Fruit fly (Drosophila melanogaster): ENCODE results near the gene Tmf.
A peak's percentile ranks its signal among the peaks of the same experiment; 100 is the strongest.

Gene Tmf

DNA sequence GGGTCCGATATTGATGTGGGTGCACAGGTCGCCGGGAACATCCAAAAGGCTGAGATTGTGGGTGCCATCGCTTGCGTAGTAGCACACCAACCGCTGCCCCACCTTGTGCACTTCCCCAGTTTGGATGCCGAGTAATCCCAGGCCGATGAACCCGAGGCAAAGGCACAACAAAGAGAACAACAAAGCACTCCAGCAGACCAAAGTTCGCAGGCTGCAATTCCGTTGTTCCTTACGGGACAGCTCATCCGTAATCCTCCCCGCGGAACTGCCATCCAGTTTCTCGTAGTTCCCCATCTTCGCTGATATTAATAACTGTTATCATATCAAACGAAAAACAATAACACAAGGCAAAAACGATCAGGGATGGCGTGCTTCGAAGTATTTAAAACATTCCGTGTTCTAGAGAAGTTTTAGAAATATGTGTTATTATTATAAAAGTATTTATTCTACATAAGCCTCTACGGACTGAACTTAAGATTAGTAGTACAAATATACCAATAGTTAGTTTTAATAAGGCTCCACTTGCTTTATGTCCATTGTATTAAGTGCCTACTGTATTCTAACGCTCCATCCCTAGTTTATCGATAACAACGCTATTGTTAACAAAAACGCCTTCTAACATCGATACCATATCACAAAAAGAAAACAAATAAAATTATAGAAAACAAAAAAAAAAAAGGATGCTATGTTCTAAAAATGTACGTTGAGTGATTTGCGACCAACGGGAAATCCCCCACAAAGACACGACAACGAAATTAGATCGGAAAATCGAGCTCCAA lies 5.2 kb downstream of the Tmf start, which contains the start of the genes Cht11 and CG4558 (continued):
- TF ChIP-seq Abd-B (GFP tag; optimal IDR thresholded peaks at IDR 0.05) (peak; percentile 82), CG7987 (GFP tag; optimal IDR thresholded peaks at IDR 0.05) (no peak), fd64A (GFP tag; optimal IDR thresholded peaks at IDR 0.05) (no peak), CHES-1-like (GFP tag; optimal IDR thresholded peaks at IDR 0.05) (peak; percentile 32), unc-4 (GFP tag; IDR thresholded peaks at IDR 0.05; ENCODE audit: partially characterized antibody) (peak; percentile 57; the same call in 1 of the 2 replicates), inv (GFP tag; IDR thresholded peaks at IDR 0.05; ENCODE audit: partially characterized antibody) (0 out of 2 replicates have a peak, but pooled peaks have one; percentile 38), ap (GFP tag; IDR thresholded peaks at IDR 0.05) (peak; percentile 63), Sin3A (optimal IDR thresholded peaks at IDR 0.05) (no peak), nerfin-1 (tag; optimal IDR thresholded peaks at IDR 0.05) (peak; percentile 72), CG10209 (GFP tag; optimal IDR thresholded peaks at IDR 0.05) (peak; percentile 76), NFAT (GFP tag; IDR thresholded peaks at IDR 0.05) (peak; percentile 71), Scr (GFP tag; IDR thresholded peaks at IDR 0.05; ENCODE audit: partially characterized antibody) (peak; percentile 57), Deaf1 (tag; optimal IDR thresholded peaks at IDR 0.05) (peak; percentile 52), corto (GFP tag; optimal IDR thresholded peaks at IDR 0.05) (peak; percentile 69), CG12236 (GFP tag; optimal IDR thresholded peaks at IDR 0.05) (no peak), CG1529 (GFP tag; optimal IDR thresholded peaks at IDR 0.05) (peak; percentile 51), az2 (GFP tag; optimal IDR thresholded peaks at IDR 0.05) (peak; percentile 78), org-1 (GFP tag; optimal IDR thresholded peaks at IDR 0.05) (peak; percentile 26), Eip74EF (GFP tag; optimal IDR thresholded peaks at IDR 0.05) (peak in 1 of 2 experiments; percentile 56), CG4617 (GFP tag; optimal IDR thresholded peaks at IDR 0.05; ENCODE audit: borderline replicate concordance) (peak; percentile 80), CG15601 (tag; optimal IDR thresholded peaks at IDR 0.05) (peak; percentile 64), dmrt99B (tag; optimal IDR thresholded peaks at IDR 0.05) (peak; percentile 80), trh (GFP tag; optimal IDR thresholded peaks at IDR 0.05) (peak; percentile 13), CG12744 (GFP tag; optimal IDR thresholded peaks at IDR 0.05) (peak; percentile 60), bab2 (GFP tag; optimal IDR thresholded peaks at IDR 0.05) (peak; percentile 47), sc (optimal IDR thresholded peaks at IDR 0.05) (no peak), sc (GFP tag; optimal IDR thresholded peaks at IDR 0.05) (peak; percentile 50), CG30431 (GFP tag; optimal IDR thresholded peaks at IDR 0.05) (peak; percentile 52), hth (optimal IDR thresholded peaks at IDR 0.05) (no peak), bigmax (GFP tag; optimal IDR thresholded peaks at IDR 0.05) (no peak), phol (tag; optimal IDR thresholded peaks at IDR 0.05) (peak; percentile 85), croc (GFP tag; conservative IDR thresholded peaks at IDR 0.05) (peak; percentile 75), wor (GFP tag; IDR thresholded peaks at IDR 0.05) (peak; percentile 58), ATbp (GFP tag; optimal IDR thresholded peaks at IDR 0.05) (peak; percentile 34), CG17328 (GFP tag; IDR thresholded peaks at IDR 0.05) (peak; percentile 82), CG4282 (GFP tag; optimal IDR thresholded peaks at IDR 0.05) (peak; percentile 41), fd96Cb (tag; optimal IDR thresholded peaks at IDR 0.05) (peak; percentile 71), CG3407 (GFP tag; optimal IDR thresholded peaks at IDR 0.05) (peak; percentile 41), cwo (GFP tag; optimal IDR thresholded peaks at IDR 0.05) (peak; percentile 67), Hand (GFP tag; optimal IDR thresholded peaks at IDR 0.05) (peak; percentile 51), gsb-n (tag; optimal IDR thresholded peaks at IDR 0.05) (peak; percentile 68), B-H1 (GFP tag; IDR thresholded peaks at IDR 0.05) (peak; percentile 69), CG10147 (GFP tag; optimal IDR thresholded peaks at IDR 0.05) (peak; percentile 73), CG14050 (GFP tag; IDR thresholded peaks at IDR 0.05) (peak; percentile 61; the same call in 2 of the 3 replicates), CG6791 (GFP tag; IDR thresholded peaks at IDR 0.05; ENCODE audit: partially characterized antibody) (no peak), disco-r (GFP tag; optimal IDR thresholded peaks at IDR 0.05) (no peak), gem (tag; optimal IDR thresholded peaks at IDR 0.05) (peak; percentile 92), sug (tag; optimal IDR thresholded peaks at IDR 0.05) (peak; percentile 85)

Measured in whole organism, embryonic.